Fruit fly (Drosophila melanogaster) whole organism, wandering third instar larva: ENCODE results near the gene CG17124.

Experiments used
- Abd-B ChIP-seq: fragments of >200 bp; optimal IDR thresholded peaks from 2 replicates; lab custom pipeline; 2017; ENCODE audit warnings: missing biosample characterization, missing genetic modification characterization
- CG32264 ChIP-seq: fragments of 200-800 bp; sonication (Bioruptor generic); optimal IDR thresholded peaks from 2 replicates; lab custom pipeline; 2016; ENCODE audit warnings: missing biosample characterization, missing genetic modification characterization
- CG9705 ChIP-seq: fragments of 200-800 bp; sonication (Bioruptor generic); optimal IDR thresholded peaks from 2 replicates; lab custom pipeline; 2018; ENCODE audit warnings: missing biosample characterization, mild to moderate bottlenecking, missing genetic modification characterization
- CrebA ChIP-seq: fragments of 200-800 bp; sonication (Bioruptor generic); optimal IDR thresholded peaks from 2 replicates; lab custom pipeline; 2016; ENCODE audit warnings: missing biosample characterization, mild to moderate bottlenecking, missing genetic modification characterization, borderline replicate concordance
- Dfd ChIP-seq: fragments of >200 bp; optimal IDR thresholded peaks from 2 replicates; lab custom pipeline; 2017; ENCODE audit warnings: missing biosample characterization, missing genetic modification characterization
- Dif ChIP-seq: fragments of 200-275, 200-300 bp; sonication (Bioruptor generic); optimal IDR thresholded peaks from 2 replicates; lab custom pipeline; 2018; ENCODE audit warnings: missing biosample characterization, missing genetic modification characterization; ENCODE audit not compliant: partially characterized antibody
- GATAd ChIP-seq: sonication (Bioruptor generic); optimal IDR thresholded peaks from 2 replicates; lab custom pipeline; 2016; ENCODE audit warnings: missing biosample characterization, missing genetic modification characterization
- HLH106 ChIP-seq: fragments of 200-800 bp; optimal IDR thresholded peaks from 3 replicates; lab custom pipeline; 2019; ENCODE audit warnings: missing biosample characterization, mild to moderate bottlenecking, missing genetic modification characterization, moderate library complexity
- Hnf4 ChIP-seq: fragments of 200-800 bp; sonication (Bioruptor generic); optimal IDR thresholded peaks from 2 replicates; lab custom pipeline; 2016; ENCODE audit warnings: missing biosample characterization, mild to moderate bottlenecking, missing genetic modification characterization
- Hr78 ChIP-seq: fragments of >200 bp; optimal IDR thresholded peaks from 2 replicates; lab custom pipeline; 2017; ENCODE audit warnings: missing biosample characterization, missing genetic modification characterization
- Hr83 ChIP-seq: fragments of 200-300 bp; sonication (Bioruptor generic); optimal IDR thresholded peaks from 2 replicates; lab custom pipeline; 2016; ENCODE audit warnings: missing biosample characterization, mild to moderate bottlenecking, missing genetic modification characterization, moderate library complexity; ENCODE audit not compliant: poor library complexity, severe bottlenecking
- Jra ChIP-seq: sonication (Bioruptor generic); optimal IDR thresholded peaks from 2 replicates; lab custom pipeline; 2016; ENCODE audit warnings: missing biosample characterization, missing genetic modification characterization
- Mio ChIP-seq: sonication (Bioruptor generic); optimal IDR thresholded peaks from 2 replicates; lab custom pipeline; 2016; ENCODE audit warnings: missing biosample characterization, missing genetic modification characterization
- Myc ChIP-seq: fragments of >200 bp; optimal IDR thresholded peaks from 2 replicates; lab custom pipeline; 2017
- N ChIP-seq: fragments of >200 bp; optimal IDR thresholded peaks from 2 replicates; lab custom pipeline; 2018; ENCODE audit warnings: missing biosample characterization, missing external identifiers, missing genetic modification characterization
- OdsH ChIP-seq: fragments of 200-800 bp; sonication (Bioruptor generic); optimal IDR thresholded peaks from 2 replicates; lab custom pipeline; 2016; ENCODE audit warnings: missing biosample characterization, mild to moderate bottlenecking, missing genetic modification characterization
- Rel ChIP-seq, 2 experiments: fragments of 200-800 bp; sonication (Bioruptor generic) in 1 of 2; optimal IDR thresholded peaks; 2 replicates in 1 of 2; 3 replicates in 1 of 2; lab custom pipeline; 2016 to 2019; ENCODE audit warnings: mild to moderate bottlenecking in 2 of 2, missing biosample characterization in 2 of 2, missing genetic modification characterization in 2 of 2, moderate library complexity in 1 of 2
- Sp1 ChIP-seq: fragments of 200-800 bp; sonication (Bioruptor generic); optimal IDR thresholded peaks from 3 replicates; lab custom pipeline; 2019; ENCODE audit warnings: missing biosample characterization, mild to moderate bottlenecking, missing genetic modification characterization, moderate library complexity
- Vsx2 ChIP-seq: fragments of 200-300, 225-300 bp; sonication (Bioruptor generic); optimal IDR thresholded peaks from 2 replicates; lab custom pipeline; 2018; ENCODE audit warnings: missing biosample characterization, missing genetic modification characterization; ENCODE audit not compliant: partially characterized antibody
- br ChIP-seq: fragments of 200-800 bp; sonication (Bioruptor generic); optimal IDR thresholded peaks from 2 replicates; lab custom pipeline; 2016; ENCODE audit warnings: missing biosample characterization, missing genetic modification characterization
- brk ChIP-seq: fragments of 200-800 bp; sonication (Bioruptor generic); optimal IDR thresholded peaks from 2 replicates; lab custom pipeline; 2016; ENCODE audit warnings: missing biosample characterization, mild to moderate bottlenecking, missing genetic modification characterization
- dl ChIP-seq, 2 experiments: fragments of 175-275, 200-275 bp in 1 of 2; fragments of 200-275 bp in 1 of 2; sonication (Bioruptor generic); optimal IDR thresholded peaks; lab custom pipeline; 2018; ENCODE audit warnings: mild to moderate bottlenecking in 2 of 2, missing biosample characterization in 2 of 2, missing genetic modification characterization in 2 of 2, moderate library complexity in 2 of 2; ENCODE audit not compliant: partially characterized antibody in 2 of 2, insufficient read depth in 1 of 2
- dmrt93B ChIP-seq: fragments of 200-800 bp; sonication (Bioruptor generic); optimal IDR thresholded peaks from 2 replicates; lab custom pipeline; 2018; ENCODE audit warnings: missing biosample characterization, mild to moderate bottlenecking, missing genetic modification characterization
- dsf ChIP-seq: sonication (Bioruptor generic); optimal IDR thresholded peaks from 2 replicates; lab custom pipeline; 2016; ENCODE audit warnings: missing biosample characterization, missing genetic modification characterization, borderline replicate concordance
- ey ChIP-seq: fragments of 200-800 bp; sonication (Bioruptor generic); optimal IDR thresholded peaks from 2 replicates; lab custom pipeline; 2016; ENCODE audit warnings: missing biosample characterization, missing genetic modification characterization
- foxo ChIP-seq, 2 experiments: fragments of 200-800 bp; sonication (Bioruptor generic); optimal IDR thresholded peaks; 2 replicates in 1 of 2; 3 replicates in 1 of 2; lab custom pipeline; 2016 to 2017; ENCODE audit warnings: missing biosample characterization in 2 of 2, missing genetic modification characterization in 2 of 2
- fru ChIP-seq: fragments of 200-800 bp; sonication (Bioruptor generic); optimal IDR thresholded peaks from 3 replicates; lab custom pipeline; 2016; ENCODE audit warnings: missing biosample characterization, mild to moderate bottlenecking, missing genetic modification characterization
- h ChIP-seq: fragments of 200-800 bp; sonication (Bioruptor generic); optimal IDR thresholded peaks from 3 replicates; lab custom pipeline; 2016; ENCODE audit warnings: missing biosample characterization, mild to moderate bottlenecking, missing genetic modification characterization
- jim ChIP-seq: fragments of 175-275, 200-325 bp; sonication (Bioruptor generic); optimal IDR thresholded peaks from 2 replicates; lab custom pipeline; 2016; ENCODE audit warnings: missing biosample characterization, mild to moderate bottlenecking, missing genetic modification characterization
- lola ChIP-seq: fragments of >200 bp; optimal IDR thresholded peaks from 2 replicates; lab custom pipeline; 2017; ENCODE audit warnings: missing biosample characterization, missing genetic modification characterization
- pan ChIP-seq: fragments of >200 bp; optimal IDR thresholded peaks from 2 replicates; lab custom pipeline; 2017
- psq ChIP-seq: fragments of 200-800 bp; sonication (Bioruptor generic); optimal IDR thresholded peaks from 3 replicates; lab custom pipeline; 2017; ENCODE audit warnings: missing biosample characterization, mild to moderate bottlenecking, missing genetic modification characterization, moderate library complexity
- rgr ChIP-seq: fragments of 200-800 bp; sonication (Bioruptor generic); optimal IDR thresholded peaks from 3 replicates; lab custom pipeline; 2016; ENCODE audit warnings: missing biosample characterization, mild to moderate bottlenecking, missing genetic modification characterization
- sage ChIP-seq: fragments of 200-800 bp; sonication (Bioruptor generic); optimal IDR thresholded peaks from 2 replicates; lab custom pipeline; 2016; ENCODE audit warnings: missing biosample characterization, mild to moderate bottlenecking, missing genetic modification characterization
- sv ChIP-seq: fragments of 200-800 bp; sonication (Bioruptor generic); optimal IDR thresholded peaks from 3 replicates; lab custom pipeline; 2016; ENCODE audit warnings: missing biosample characterization, missing genetic modification characterization
- tai ChIP-seq: sonication (Bioruptor generic); optimal IDR thresholded peaks from 2 replicates; lab custom pipeline; 2016; ENCODE audit warnings: missing biosample characterization, missing genetic modification characterization
- usp ChIP-seq: fragments of >200 bp; optimal IDR thresholded peaks from 2 replicates; lab custom pipeline; 2017; ENCODE audit warnings: missing biosample characterization, missing genetic modification characterization
- woc ChIP-seq: sonication (Bioruptor generic); optimal IDR thresholded peaks from 2 replicates; lab custom pipeline; 2016; ENCODE audit warnings: missing biosample characterization, mild to moderate bottlenecking, missing genetic modification characterization

Gene CG17124

DNA sequence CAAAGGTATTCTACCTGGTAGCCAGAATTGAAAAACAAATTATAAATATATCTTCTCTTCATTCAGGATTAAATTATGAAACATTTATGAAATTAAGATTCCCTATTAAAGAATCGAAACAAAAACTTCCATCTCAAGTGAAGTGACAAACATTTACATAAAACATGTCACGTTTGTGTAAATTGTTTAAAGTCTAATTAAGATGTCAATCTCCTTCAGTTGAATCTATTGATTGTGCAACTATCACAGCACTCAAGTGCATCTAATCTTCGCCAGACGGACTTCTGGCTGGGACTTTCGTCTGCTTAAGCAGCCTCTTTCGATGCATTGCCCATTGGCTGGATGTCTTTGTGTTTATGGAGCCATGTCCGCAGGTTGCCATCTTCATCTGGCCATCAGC, 35.9 kb upstream of the CG17124 start:
- TF ChIP-seq Hnf4 (GFP tag; lab: Kevin White, UChicago) (no peak), fru (GFP tag; lab: Kevin White, UChicago) (no peak), OdsH (GFP tag; lab: Kevin White, UChicago) (no peak), Abd-B (no peak), Rel (GFP tag; optimal IDR thresholded peaks at IDR 0.05; lab: Kevin White, UChicago) (no peak), Rel (tag; optimal IDR thresholded peaks at IDR 0.05; lab: Kevin White, UChicago) (no peak), foxo (GFP tag; optimal IDR thresholded peaks at IDR 0.05; lab: Kevin White, UChicago) (no peak), rgr (GFP tag; lab: Kevin White, UChicago) (no peak), Myc (lab: Kevin White, UChicago) (no peak), Mio (GFP tag; lab: Kevin White, UChicago) (no peak)

dm6 chr2L:10791343-10791742, 35.2 kb upstream of the CG17124 start:
- TF ChIP-seq sv (GFP tag; lab: Kevin White, UChicago) (no peak), GATAd (GFP tag; lab: Kevin White, UChicago) (no peak), lola (GFP tag; lab: Kevin White, UChicago) (no peak), brk (GFP tag; lab: Kevin White, UChicago) (no peak), sage (GFP tag; lab: Kevin White, UChicago) (no peak), CG32264 (GFP tag; lab: Kevin White, UChicago) (no peak), dl (GFP tag; optimal IDR thresholded peaks at IDR 0.05; lab: Kevin White, UChicago; ENCODE audit: insufficient read depth in 1 of 2, partially characterized antibody in 2 of 2) (no peak), rgr (GFP tag; lab: Kevin White, UChicago) (peak; percentile 9), Jra (no peak), woc (GFP tag; lab: Kevin White, UChicago) (peak; percentile 65), Hnf4 (GFP tag; lab: Kevin White, UChicago) (peak; percentile 35), tai (GFP tag; lab: Kevin White, UChicago) (no peak), CG9705 (peak; percentile 31), Dif (GFP tag; lab: Kevin White, UChicago) (no peak), CrebA (GFP tag; lab: Kevin White, UChicago) (peak; percentile 18), Vsx2 (GFP tag; lab: Kevin White, UChicago) (no peak), Hr83 (GFP tag; lab: Kevin White, UChicago) (no peak), Sp1 (peak; percentile 68), Hr78 (GFP tag; lab: Kevin White, UChicago) (no peak), OdsH (GFP tag; lab: Kevin White, UChicago) (peak; percentile 20), HLH106 (peak; percentile 62), fru (GFP tag; lab: Kevin White, UChicago) (peak; percentile 90), Rel (GFP tag; optimal IDR thresholded peaks at IDR 0.05; lab: Kevin White, UChicago) (no peak), Rel (tag; optimal IDR thresholded peaks at IDR 0.05; lab: Kevin White, UChicago) (no peak), Myc (lab: Kevin White, UChicago) (no peak), psq (peak; percentile 39), dsf (GFP tag; lab: Kevin White, UChicago) (no peak), usp (GFP tag; lab: Kevin White, UChicago) (no peak), ey (peak; percentile 39), br (GFP tag; lab: Kevin White, UChicago) (peak; percentile 20), pan (lab: Kevin White, UChicago) (no peak), dmrt93B (peak; percentile 6), jim (GFP tag; lab: Kevin White, UChicago) (no peak), h (GFP tag; lab: Kevin White, UChicago) (peak; percentile 49), Dfd (GFP tag; lab: Kevin White, UChicago) (no peak), foxo (GFP tag; optimal IDR thresholded peaks at IDR 0.05; lab: Kevin White, UChicago) (peak in 1 of 2 experiments; percentile 72)

DNA sequence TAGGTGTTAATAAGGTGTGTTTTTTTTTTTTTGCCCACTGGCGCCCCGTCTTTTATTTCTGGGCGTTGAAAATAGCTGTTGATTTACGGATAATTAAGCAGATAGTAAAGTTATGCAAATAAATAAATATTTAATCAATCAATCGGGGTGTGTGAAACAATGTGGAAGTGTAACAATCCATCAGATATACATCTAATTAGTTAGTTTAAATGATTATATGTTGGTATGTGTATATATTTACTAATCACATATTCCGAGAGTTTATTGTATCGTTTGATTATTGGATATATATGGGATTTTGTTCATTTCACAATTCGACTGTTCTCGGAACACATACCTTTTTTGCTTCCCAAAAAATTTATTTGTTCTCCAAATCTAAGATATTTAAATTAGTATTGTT, 33.8 kb upstream of the CG17124 start, which contains the start of gene CG31870:
CG31870 (plus strand) TSS at position 301 of the 400 bp plus-strand sequence.
- no peak for TF ChIP-seq N (GFP tag; lab: Kevin White, UChicago)
- TF ChIP-seq Hnf4 (GFP tag; lab: Kevin White, UChicago) = no peak
- TF ChIP-seq rgr (GFP tag; lab: Kevin White, UChicago) = no peak
- no peak for TF ChIP-seq ey
- no peak for TF ChIP-seq Myc (lab: Kevin White, UChicago)
- TF ChIP-seq sv (GFP tag; lab: Kevin White, UChicago) = no peak
- TF ChIP-seq brk (GFP tag; lab: Kevin White, UChicago) = no peak
- no peak for TF ChIP-seq sage (GFP tag; lab: Kevin White, UChicago)
- TF ChIP-seq foxo (GFP tag; optimal IDR thresholded peaks at IDR 0.05; lab: Kevin White, UChicago) = no peak
- no peak for TF ChIP-seq Jra
- no peak for TF ChIP-seq pan (lab: Kevin White, UChicago)
- TF ChIP-seq fru (GFP tag; lab: Kevin White, UChicago) = no peak
- no peak for TF ChIP-seq Rel (GFP tag; optimal IDR thresholded peaks at IDR 0.05; lab: Kevin White, UChicago)
- no peak for TF ChIP-seq Rel (tag; optimal IDR thresholded peaks at IDR 0.05; lab: Kevin White, UChicago)
- no peak for TF ChIP-seq Hr78 (GFP tag; lab: Kevin White, UChicago)
- TF ChIP-seq, all 38 proteins: peak for 0
